Worm (Caenorhabditis elegans): ENCODE measurements around the gene nhr-15.

DNA sequence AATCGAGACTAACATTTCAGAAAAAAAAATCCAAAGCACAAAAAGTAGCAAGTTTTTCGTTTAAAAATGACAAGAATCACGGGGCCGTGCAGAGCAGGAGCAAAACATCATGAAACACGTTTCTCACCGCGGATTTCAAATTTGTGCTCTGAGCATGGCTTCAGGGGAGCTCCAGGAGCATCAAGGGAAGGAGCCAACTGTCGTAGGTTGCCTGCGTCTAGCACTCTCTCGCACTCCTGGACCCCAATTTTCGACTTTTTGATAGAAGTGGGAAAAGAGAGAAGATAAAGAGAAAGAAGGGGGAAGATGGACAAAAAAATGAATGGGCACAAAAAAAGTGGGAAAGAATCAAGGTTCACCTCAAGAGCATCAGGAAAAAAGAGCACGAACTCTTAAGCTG, 27.7 kb upstream of the nhr-15 start:
- TF ChIP-seq ceh-13 (GFP tag; optimal IDR thresholded peaks at IDR 0.05) (no peak), tbx-11 (GFP tag; IDR thresholded peaks at IDR 0.05) (no peak), ets-7 (tag; optimal IDR thresholded peaks at IDR 0.05) (no peak), hnd-1 (tag; optimal IDR thresholded peaks at IDR 0.05) (no peak)

Measured in whole organism, early embryonic.